Worm (Caenorhabditis elegans) whole organism, L4 larva: ENCODE data around the gene gos-28.

Source experiments
- F26F4.8 ChIP-seq: fragments of 200-800 bp; sonication (Bioruptor generic); conservative IDR thresholded peaks from 2 replicates; pipeline ENCODE4 v1.3.6; 2022; ENCODE audit warnings: missing genetic modification characterization, missing compliant biosample characterization
- F37D6.2 ChIP-seq: sonication (generic microtip); optimal IDR thresholded peaks from 2 replicates; lab custom pipeline; 2016; ENCODE audit warnings: mild to moderate bottlenecking, missing genetic modification characterization, missing compliant biosample characterization
- R02D3.7 ChIP-seq: fragments of 150-350 bp; sonication (generic microtip); optimal IDR thresholded peaks from 3 replicates; lab custom pipeline; 2014; ENCODE audit warnings: missing biosample characterization, missing genetic modification characterization
- T20F7.1 ChIP-seq: fragments of 200-800 bp; sonication (Bioruptor generic); optimal IDR thresholded peaks from 2 replicates; lab custom pipeline; 2018; ENCODE audit warnings: mild to moderate bottlenecking, missing genetic modification characterization, missing compliant biosample characterization
- Y48G9A.11 ChIP-seq: fragments of 200-800 bp; sonication (Bioruptor generic); IDR thresholded peaks from 2 replicates; pipeline ENCODE4 v1.3.6; 2022; ENCODE audit warnings: missing genetic modification reagents, missing genetic modification characterization, missing compliant biosample characterization
- Y75B8A.6 ChIP-seq: fragments of 200-800 bp; sonication (Bioruptor generic); IDR thresholded peaks from 2 replicates; pipeline ENCODE4 v1.3.6; 2022; ENCODE audit warnings: missing genetic modification reagents, missing genetic modification characterization, missing compliant biosample characterization
- ZK337.2 ChIP-seq: fragments of 200-800 bp; sonication (Bioruptor generic); IDR thresholded peaks from 2 replicates; pipeline ENCODE4 v1.3.6; 2022; ENCODE audit warnings: missing genetic modification reagents, missing genetic modification characterization, missing compliant biosample characterization
- aha-1 ChIP-seq: fragments of 150-350 bp; peaks from one replicate; lab custom pipeline; 2014; ENCODE audit warnings: missing biosample characterization, missing genetic modification characterization
- arid-1 ChIP-seq: fragments of 200-800 bp; sonication (Bioruptor generic); conservative IDR thresholded peaks from 2 replicates; pipeline ENCODE4 v1.3.6; 2022; ENCODE audit warnings: missing genetic modification reagents, missing genetic modification characterization, missing compliant biosample characterization
- ceh-20 ChIP-seq: fragments of 200-800 bp; sonication (Bioruptor generic); IDR thresholded peaks from 2 replicates; pipeline ENCODE4 v1.3.6; 2022; ENCODE audit warnings: missing genetic modification reagents, missing genetic modification characterization, missing compliant biosample characterization
- ceh-32 ChIP-seq: sonication (generic microtip); optimal IDR thresholded peaks from 2 replicates; lab custom pipeline; 2016; ENCODE audit warnings: mild to moderate bottlenecking, missing genetic modification characterization, missing compliant biosample characterization; ENCODE audit not compliant: poor library complexity
- ceh-44 ChIP-seq: fragments of 200-800 bp; sonication (Bioruptor generic); IDR thresholded peaks from 2 replicates; pipeline ENCODE4 v1.3.6; 2022; ENCODE audit warnings: missing genetic modification reagents, missing genetic modification characterization, missing compliant biosample characterization
- ceh-62 ChIP-seq: sonication (generic microtip); optimal IDR thresholded peaks from 2 replicates; lab custom pipeline; 2017; ENCODE audit warnings: missing biosample characterization, missing genetic modification characterization
- ceh-82 ChIP-seq: sonication (generic microtip); optimal IDR thresholded peaks from 2 replicates; lab custom pipeline; 2017; ENCODE audit warnings: missing biosample characterization, missing genetic modification characterization
- ctbp-1 ChIP-seq: fragments of 200-800 bp; sonication (Bioruptor generic); IDR thresholded peaks from 2 replicates; pipeline ENCODE4 v1.3.6; 2022; ENCODE audit warnings: missing genetic modification reagents, missing genetic modification characterization, missing compliant biosample characterization
- daf-16 ChIP-seq, 3 experiments: sonication (generic microtip); optimal IDR thresholded peaks; 2 replicates each; lab custom pipeline; 2016 to 2017; ENCODE audit warnings: missing genetic modification characterization in 3 of 3, missing genetic modification reagents in 3 of 3, mild to moderate bottlenecking in 2 of 3, missing compliant biosample characterization in 2 of 3, missing biosample characterization in 1 of 3, moderate library complexity in 1 of 3
- daf-19 ChIP-seq: fragments of 200-800 bp; sonication (Bioruptor generic); conservative IDR thresholded peaks from 2 replicates; pipeline ENCODE4 v1.3.6; 2022; ENCODE audit warnings: missing genetic modification characterization, missing compliant biosample characterization
- dmd-6 ChIP-seq: fragments of 200-800 bp; sonication (Bioruptor generic); IDR thresholded peaks from 2 replicates; pipeline ENCODE4 v1.3.6; 2022; ENCODE audit warnings: missing genetic modification reagents, missing genetic modification characterization, missing compliant biosample characterization
- dmd-9 ChIP-seq: fragments of 200-800 bp; sonication (Bioruptor generic); IDR thresholded peaks from 2 replicates; pipeline ENCODE4 v1.3.6; 2022; ENCODE audit warnings: missing genetic modification reagents, missing genetic modification characterization, missing compliant biosample characterization
- duxl-1 ChIP-seq: sonication (generic microtip); optimal IDR thresholded peaks from 2 replicates; lab custom pipeline; 2016; ENCODE audit warnings: mild to moderate bottlenecking, missing genetic modification characterization, moderate library complexity, missing compliant biosample characterization; ENCODE audit not compliant: poor library complexity
- egl-27 ChIP-seq: sonication (generic microtip); optimal IDR thresholded peaks from 3 replicates; lab custom pipeline; 2017; ENCODE audit warnings: missing biosample characterization, missing genetic modification reagents, missing genetic modification characterization
- fkh-10 ChIP-seq: fragments of 150-350 bp; optimal IDR thresholded peaks from 2 replicates; lab custom pipeline; 2014; ENCODE audit warnings: missing biosample characterization, missing genetic modification reagents, missing genetic modification characterization
- fos-1 ChIP-seq: fragments of 150-350 bp; optimal IDR thresholded peaks from 2 replicates; lab custom pipeline; 2014; ENCODE audit warnings: missing biosample characterization, missing genetic modification characterization
- gei-8 ChIP-seq: fragments of 200-800 bp; sonication (Bioruptor generic); optimal IDR thresholded peaks from 2 replicates; lab custom pipeline; 2018; ENCODE audit warnings: mild to moderate bottlenecking, missing genetic modification characterization, missing compliant biosample characterization
- lin-13 ChIP-seq: fragments of 150-350 bp; optimal IDR thresholded peaks from 2 replicates; lab custom pipeline; 2014; ENCODE audit warnings: missing biosample characterization, missing genetic modification reagents, missing genetic modification characterization
- lin-15B ChIP-seq: fragments of 150-350 bp; sonication (generic microtip); optimal IDR thresholded peaks from 3 replicates; lab custom pipeline; 2014; ENCODE audit warnings: missing biosample characterization, missing genetic modification characterization
- lsy-2 ChIP-seq, 2 experiments: fragments of 150-350 bp in 1 of 2; sonication (generic microtip) in 1 of 2; optimal IDR thresholded peaks; 2 replicates each; lab custom pipeline; 2014 to 2017; ENCODE audit warnings: missing biosample characterization in 2 of 2, missing genetic modification characterization in 2 of 2
- madf-5 ChIP-seq, 2 experiments: fragments of 200-800 bp; sonication (Bioruptor generic); IDR thresholded peaks; 2 replicates each; pipeline ENCODE4 v1.3.6; 2022; ENCODE audit warnings: missing compliant biosample characterization in 2 of 2, missing genetic modification characterization in 2 of 2
- mep-1 ChIP-seq: fragments of 150-350 bp; sonication (generic microtip); optimal IDR thresholded peaks from 3 replicates; lab custom pipeline; 2014; ENCODE audit warnings: missing biosample characterization, missing genetic modification characterization
- mes-2 ChIP-seq: sonication (generic microtip); optimal IDR thresholded peaks from 2 replicates; lab custom pipeline; 2016; ENCODE audit warnings: missing genotype, mild to moderate bottlenecking, missing genetic modification characterization, missing compliant biosample characterization; ENCODE audit not compliant: poor library complexity, severe bottlenecking
- mxl-2 ChIP-seq: fragments of 200-800 bp; sonication (Bioruptor generic); conservative IDR thresholded peaks from 2 replicates; pipeline ENCODE4 v1.3.6; 2022; ENCODE audit warnings: missing genetic modification reagents, missing genetic modification characterization, missing compliant biosample characterization
- nhr-10 ChIP-seq: fragments of 150-350 bp; optimal IDR thresholded peaks from 2 replicates; lab custom pipeline; 2014; ENCODE audit warnings: missing biosample characterization, missing genetic modification characterization
- nhr-11 ChIP-seq: fragments of 150-350 bp; optimal IDR thresholded peaks from 2 replicates; lab custom pipeline; 2014; ENCODE audit warnings: missing biosample characterization, missing genetic modification characterization
- nhr-25 ChIP-seq: sonication (generic microtip); optimal IDR thresholded peaks from 2 replicates; lab custom pipeline; 2017; ENCODE audit warnings: missing genetic modification characterization, mild to moderate bottlenecking, missing compliant biosample characterization, antibody characterized with exemption, moderate library complexity, borderline replicate concordance; ENCODE audit not compliant: insufficient read depth
- nhr-28 ChIP-seq: fragments of 150-350 bp; optimal IDR thresholded peaks from 2 replicates; lab custom pipeline; 2014; ENCODE audit warnings: missing biosample characterization, missing genetic modification characterization
- nhr-41 ChIP-seq: fragments of 200-800 bp; sonication (Bioruptor generic); IDR thresholded peaks from 2 replicates; pipeline ENCODE4 v1.3.6; 2022; ENCODE audit warnings: missing genetic modification reagents, missing genetic modification characterization, missing compliant biosample characterization
- nhr-42 ChIP-seq: fragments of 200-800 bp; sonication (Bioruptor generic); IDR thresholded peaks from 2 replicates; pipeline ENCODE4 v1.3.6; 2022; ENCODE audit warnings: missing genetic modification characterization, missing compliant biosample characterization
- nhr-6 ChIP-seq: fragments of 150-350 bp; optimal IDR thresholded peaks from 2 replicates; lab custom pipeline; 2014; ENCODE audit warnings: missing biosample characterization, missing genetic modification characterization
- nhr-77 ChIP-seq: fragments of 150-350 bp; optimal IDR thresholded peaks from 2 replicates; lab custom pipeline; 2014; ENCODE audit warnings: missing biosample characterization, missing genetic modification characterization
- php-3 ChIP-seq: fragments of 200-800 bp; sonication (Bioruptor generic); IDR thresholded peaks from 2 replicates; pipeline ENCODE4 v1.3.6; 2022; ENCODE audit warnings: missing genetic modification reagents, missing genetic modification characterization, missing compliant biosample characterization
- saeg-2 ChIP-seq: fragments of 200-800 bp; sonication (Bioruptor generic); IDR thresholded peaks from 2 replicates; pipeline ENCODE4 v1.3.6; 2022; ENCODE audit warnings: missing genetic modification reagents, missing genetic modification characterization, missing compliant biosample characterization
- sdz-12 ChIP-seq: fragments of 200-800 bp; sonication (Bioruptor generic); optimal IDR thresholded peaks from 2 replicates; lab custom pipeline; 2018; ENCODE audit warnings: mild to moderate bottlenecking, missing genetic modification characterization, missing compliant biosample characterization
- skn-1 ChIP-seq: fragments of 150-350 bp; optimal IDR thresholded peaks from 2 replicates; lab custom pipeline; 2014; ENCODE audit warnings: missing biosample characterization, missing genetic modification characterization
- snpc-4 ChIP-seq: fragments of 150-350 bp; optimal IDR thresholded peaks from 2 replicates; lab custom pipeline; 2014; ENCODE audit warnings: missing biosample characterization, missing genetic modification characterization
- unc-62 ChIP-seq, 3 experiments: fragments of 150-350 bp in 1 of 3; sonication (generic microtip); optimal IDR thresholded peaks in 2 of 3; peaks in 1 of 3; 1 replicate in 1 of 3; 2 replicates in 2 of 3; lab custom pipeline; 2014 to 2017; ENCODE audit warnings: missing biosample characterization in 3 of 3, missing genetic modification characterization in 3 of 3, missing genetic modification reagents in 3 of 3, missing genotype in 1 of 3
- zip-11 ChIP-seq: fragments of 200-800 bp; sonication (Bioruptor generic); IDR thresholded peaks from 2 replicates; pipeline ENCODE4 v1.3.6; 2022; ENCODE audit warnings: missing genetic modification characterization, missing compliant biosample characterization
- ztf-11 ChIP-seq: fragments of 150-350 bp; optimal IDR thresholded peaks from 2 replicates; lab custom pipeline; 2014; ENCODE audit warnings: missing biosample characterization, missing genetic modification characterization

gos-28 gene

ce11 chrIII:7378522-7378921 is 29.5 kb upstream of the gos-28 start:
- no peak for TF ChIP-seq ceh-20 (GFP tag; lab: Robert Waterston, UW)
- peak in 1 of 2 experiments; percentile 91 for TF ChIP-seq unc-62 (GFP tag; optimal IDR thresholded peaks at IDR 0.05 in 1 of 2; lab: Kevin White, UChicago)
- TF ChIP-seq unc-62 (tag; optimal IDR thresholded peaks at IDR 0.05; lab: Kevin White, UChicago) = no peak

- TF ChIP-seq Y48G9A.11 (GFP tag; lab: Robert Waterston, UW) (no peak), Y75B8A.6 (GFP tag; lab: Robert Waterston, UW) (no peak), duxl-1 (tag; lab: Kevin White, UChicago) (no peak), F26F4.8 (GFP tag; lab: Robert Waterston, UW) (no peak), mes-2 (tag; lab: Kevin White, UChicago) (peak; percentile 46), nhr-11 (tag; lab: Kevin White, UChicago) (peak; percentile 86), T20F7.1 (GFP tag; lab: Kevin White, UChicago) (peak; percentile 65), fkh-10 (GFP tag; lab: Kevin White, UChicago) (no peak), nhr-28 (tag; lab: Kevin White, UChicago) (peak; percentile 98), mxl-2 (GFP tag; lab: Robert Waterston, UW) (no peak), nhr-6 (tag; lab: Kevin White, UChicago) (no peak), fos-1 (tag; lab: Kevin White, UChicago) (no peak), skn-1 (tag; lab: Kevin White, UChicago) (no peak), sdz-12 (no peak), ctbp-1 (GFP tag; lab: Robert Waterston, UW) (no peak), daf-16 (GFP tag; optimal IDR thresholded peaks at IDR 0.05; lab: Kevin White, UChicago) (no peak), daf-16 (tag; optimal IDR thresholded peaks at IDR 0.05; lab: Kevin White, UChicago) (peak; percentile 68), dmd-9 (GFP tag; lab: Robert Waterston, UW) (no peak), nhr-25 (tag; lab: Kevin White, UChicago) (peak; percentile 89), aha-1 (tag; lab: Kevin White, UChicago) (peak; percentile 100), madf-5 (GFP tag; IDR thresholded peaks at IDR 0.05; lab: Robert Waterston, UW) (no peak), nhr-77 (tag; lab: Kevin White, UChicago) (peak; percentile 2), egl-27 (no peak), arid-1 (GFP tag; lab: Robert Waterston, UW) (peak; percentile 43; the same call in 1 of the 2 replicates), nhr-41 (GFP tag; lab: Robert Waterston, UW) (no peak), snpc-4 (tag; lab: Kevin White, UChicago) (no peak), gei-8 (GFP tag; lab: Kevin White, UChicago) (peak; percentile 35), ZK337.2 (GFP tag; lab: Robert Waterston, UW) (no peak), mep-1 (tag; lab: Kevin White, UChicago) (peak; percentile 79), lsy-2 (tag; optimal IDR thresholded peaks at IDR 0.05; lab: Kevin White, UChicago) (peak in 1 of 2 experiments; percentile 81), php-3 (GFP tag; lab: Robert Waterston, UW) (0 out of 2 replicates have a peak, but pooled peaks have one; percentile 30), ceh-44 (no peak), ceh-82 (tag; lab: Kevin White, UChicago) (no peak), F37D6.2 (tag; lab: Kevin White, UChicago) (no peak), ceh-62 (tag; lab: Kevin White, UChicago) (no peak), saeg-2 (GFP tag; lab: Robert Waterston, UW) (peak; percentile 44; the same call in 1 of the 2 replicates), ceh-32 (tag; lab: Kevin White, UChicago) (no peak), nhr-42 (GFP tag; lab: Robert Waterston, UW) (no peak), dmd-6 (GFP tag; lab: Robert Waterston, UW) (peak; percentile 86), ztf-11 (no peak), R02D3.7 (tag; lab: Kevin White, UChicago) (no peak), lin-13 (GFP tag; lab: Kevin White, UChicago) (peak; percentile 12), lin-15B (no peak), zip-11 (GFP tag; lab: Robert Waterston, UW) (no peak), daf-19 (GFP tag; lab: Robert Waterston, UW) (no peak), nhr-10 (peak; percentile 91), unc-62 (GFP tag; optimal IDR thresholded peaks at IDR 0.05 in 1 of 2; lab: Kevin White, UChicago) (peak in 1 of 2 experiments; percentile 98), unc-62 (tag; optimal IDR thresholded peaks at IDR 0.05; lab: Kevin White, UChicago) (no peak)
Measured at ce11 chrIII:7376143-7376802, 27.3 kb upstream of the gos-28 start.
